Fruit fly (Drosophila melanogaster) Kc167 (cell line): ENCODE data around the gene CG46467.

Source experiments
- Myc ChIP-seq: fragments of >200 bp; optimal IDR thresholded peaks from 2 replicates; lab custom pipeline; 2017; ENCODE audit warnings: missing external identifiers
- Sin3A ChIP-seq: fragments of >200 bp; optimal IDR thresholded peaks from 2 replicates; lab custom pipeline; 2018; ENCODE audit warnings: missing external identifiers
- insv ChIP-seq: fragments of >200 bp; optimal IDR thresholded peaks from 3 replicates; lab custom pipeline; 2018; ENCODE audit warnings: missing external identifiers
- psq ChIP-seq: fragments of >200 bp; optimal IDR thresholded peaks from 2 replicates; lab custom pipeline; 2017; ENCODE audit warnings: missing external identifiers
- ttk ChIP-seq: sonication (Bioruptor generic); optimal IDR thresholded peaks from 2 replicates; lab custom pipeline; 2017; ENCODE audit warnings: missing external identifiers

DNA sequence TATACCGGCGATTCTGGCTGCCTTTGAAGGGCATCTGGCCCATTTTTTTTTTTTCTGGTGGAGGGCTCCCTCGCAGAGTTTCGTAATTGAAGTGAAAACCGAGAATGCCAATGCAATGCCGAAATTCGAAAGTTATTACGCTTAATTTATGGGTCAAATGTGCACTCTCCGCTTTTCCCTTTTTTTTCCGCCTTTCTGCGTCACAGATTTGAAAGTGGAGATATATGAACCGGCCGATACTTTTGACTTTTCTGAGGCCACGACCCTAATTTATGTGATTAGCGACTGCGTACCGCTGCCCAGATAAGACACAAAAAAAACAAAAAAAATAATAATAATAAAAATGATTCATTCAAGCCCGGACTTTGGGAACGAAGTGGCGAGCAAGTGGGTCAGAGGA, 23.1 kb downstream of the CG46467 start:
- TF ChIP-seq Sin3A (no peak), ttk (lab: Kevin White, UChicago) (no peak), psq (lab: Kevin White, UChicago) (no peak), insv (lab: Kevin White, UChicago) (no peak), Myc (lab: Kevin White, UChicago) (no peak)
